Fruit fly (Drosophila melanogaster) whole organism, adult: ENCODE data around the gene enc.

Source experiments
- CG33017 ChIP-seq: fragments of 200-800 bp; sonication (Bioruptor generic); optimal IDR thresholded peaks from 2 replicates; lab custom pipeline; 2018; ENCODE audit warnings: missing biosample characterization, mild to moderate bottlenecking, missing genetic modification characterization, moderate library complexity
- Mnt ChIP-seq: fragments of 200-800 bp; sonication (Bioruptor generic); optimal IDR thresholded peaks from 2 replicates; lab custom pipeline; 2016; ENCODE audit warnings: missing biosample characterization, mild to moderate bottlenecking, missing genetic modification characterization
- bab1 ChIP-seq: fragments of 200-800 bp; sonication (Bioruptor generic); optimal IDR thresholded peaks from 3 replicates; lab custom pipeline; 2019; ENCODE audit warnings: missing biosample characterization, mild to moderate bottlenecking, missing genetic modification characterization, moderate library complexity

DNA sequence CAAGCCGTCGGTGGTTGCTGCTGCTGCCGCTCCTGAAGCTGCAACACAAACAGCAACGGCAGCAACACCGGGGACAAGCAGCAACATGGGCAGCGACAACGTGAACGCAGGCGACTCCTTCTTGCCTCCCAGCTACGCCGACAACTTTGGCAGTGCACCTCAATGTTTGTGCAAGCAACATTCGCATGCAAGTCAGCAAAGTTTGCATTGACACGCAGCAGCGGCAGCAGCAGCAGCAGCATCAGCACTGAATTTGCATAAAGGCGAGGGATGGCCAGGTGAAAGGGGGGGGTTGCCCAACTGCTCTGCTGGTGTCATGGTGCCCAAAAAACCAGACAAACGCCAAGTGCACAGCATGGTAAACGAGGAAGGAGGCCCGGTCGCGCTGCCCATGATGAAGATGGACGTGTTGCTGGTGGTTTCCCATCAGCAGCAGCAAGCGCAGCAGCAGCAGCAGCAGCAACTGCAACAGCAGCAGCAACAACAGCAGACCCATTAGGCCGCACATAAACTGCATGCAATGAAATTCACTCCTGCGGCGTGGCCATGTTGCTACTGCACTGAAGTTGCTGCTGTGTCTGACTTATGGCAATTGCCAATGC is 46.9 kb downstream of the enc start:
- no peak for TF ChIP-seq CG33017 (tag; lab: Kevin White, UChicago)
- TF ChIP-seq bab1 (GFP tag; lab: Kevin White, UChicago): no peak
- no peak for TF ChIP-seq Mnt (GFP tag; lab: Kevin White, UChicago)
